Fruit fly (Drosophila melanogaster) whole organism, embryonic: ENCODE data around the gene CG5612.

Experiments
- B-H2 ChIP-seq: fragments of 200-800 bp; sonication (Bioruptor generic); optimal IDR thresholded peaks from 2 replicates; lab custom pipeline; 2018; ENCODE audit warnings: missing biosample characterization, mild to moderate bottlenecking, missing genetic modification characterization
- CG10147 ChIP-seq: fragments of 200-800 bp; sonication (Bioruptor generic); optimal IDR thresholded peaks from 2 replicates; lab custom pipeline; 2019; ENCODE audit warnings: missing biosample characterization, mild to moderate bottlenecking, missing genetic modification characterization, moderate library complexity
- CG10959 ChIP-seq: fragments of 200-800 bp; sonication (Bioruptor generic); IDR thresholded peaks from 2 replicates; pipeline ENCODE4 v1.3.6; 2022; ENCODE audit warnings: missing biosample characterization, missing genetic modification characterization
- CG11723 ChIP-seq: fragments of 200-800 bp; sonication (Bioruptor generic); optimal IDR thresholded peaks from 2 replicates; lab custom pipeline; 2017; ENCODE audit warnings: missing biosample characterization, mild to moderate bottlenecking, missing genetic modification characterization
- CG12236 ChIP-seq: fragments of 200-800 bp; sonication (Bioruptor generic); optimal IDR thresholded peaks from 2 replicates; lab custom pipeline; 2016; ENCODE audit warnings: missing biosample characterization, missing genetic modification characterization
- CG15011 ChIP-seq: fragments of 200-800 bp; sonication (Bioruptor generic); optimal IDR thresholded peaks from 3 replicates; lab custom pipeline; 2018; ENCODE audit warnings: missing biosample characterization, mild to moderate bottlenecking, missing genetic modification characterization
- CG16779 ChIP-seq: fragments of 200-800 bp; sonication (Bioruptor generic); IDR thresholded peaks from 2 replicates; pipeline ENCODE4 v1.3.6; 2022; ENCODE audit warnings: missing biosample characterization, missing genetic modification characterization
- CG16813 ChIP-seq: fragments of 200-800 bp; sonication (Bioruptor generic); IDR thresholded peaks from 3 replicates; pipeline ENCODE4 v1.3.6; 2022; ENCODE audit warnings: missing biosample characterization, missing genetic modification characterization; ENCODE audit not compliant: partially characterized antibody
- CG18011 ChIP-seq: fragments of 200-800 bp; sonication (Bioruptor generic); optimal IDR thresholded peaks from 2 replicates; lab custom pipeline; 2017; ENCODE audit warnings: missing biosample characterization, missing genetic modification characterization, mild to moderate bottlenecking, moderate library complexity, missing genotype
- CG2199 ChIP-seq: fragments of 200-800 bp; sonication (Bioruptor generic); IDR thresholded peaks from 3 replicates; pipeline ENCODE4 v1.3.6; 2022; ENCODE audit warnings: missing biosample characterization, missing genetic modification characterization
- CG2875 ChIP-seq: fragments of 200-800 bp; sonication (Bioruptor generic); optimal IDR thresholded peaks from 2 replicates; lab custom pipeline; 2017; ENCODE audit warnings: missing biosample characterization, mild to moderate bottlenecking, missing genetic modification characterization, missing genetic modification reagents
- CG42726 ChIP-seq: fragments of 200-800 bp; sonication (Bioruptor generic); IDR thresholded peaks from 2 replicates; pipeline ENCODE4 v1.3.6; 2022; ENCODE audit warnings: missing biosample characterization, missing genetic modification characterization; ENCODE audit not compliant: partially characterized antibody
- CG4328 ChIP-seq: fragments of 200-800 bp; sonication (Bioruptor generic); optimal IDR thresholded peaks from 3 replicates; lab custom pipeline; 2017; ENCODE audit warnings: missing biosample characterization, missing genetic modification reagents, missing genetic modification characterization
- CG4854 ChIP-seq: fragments of 200-800 bp; sonication (Bioruptor generic); optimal IDR thresholded peaks from 2 replicates; lab custom pipeline; 2016; ENCODE audit warnings: missing biosample characterization, missing genetic modification characterization, inconsistent platforms
- CG6791 ChIP-seq: fragments of 200-800 bp; sonication (Bioruptor generic); IDR thresholded peaks from 3 replicates; pipeline ENCODE4 v1.3.6; 2022; ENCODE audit warnings: missing biosample characterization, missing genetic modification characterization; ENCODE audit not compliant: partially characterized antibody
- CG7372 ChIP-seq: fragments of 200-800 bp; sonication (Bioruptor generic); IDR thresholded peaks from 2 replicates; pipeline ENCODE4 v1.3.6; 2022; ENCODE audit warnings: missing biosample characterization, missing genetic modification characterization
- CG8478 ChIP-seq: fragments of >200 bp; optimal IDR thresholded peaks from 2 replicates; lab custom pipeline; 2018
- CG9727 ChIP-seq: fragments of 200-800 bp; sonication (Bioruptor generic); optimal IDR thresholded peaks from 3 replicates; lab custom pipeline; 2017; ENCODE audit warnings: missing biosample characterization, mild to moderate bottlenecking, missing genetic modification characterization
- CG9932 ChIP-seq: fragments of 200-800 bp; sonication (Bioruptor generic); IDR thresholded peaks from 2 replicates; pipeline ENCODE4 v1.3.6; 2022; ENCODE audit warnings: missing biosample characterization, missing genetic modification characterization
- Deaf1 ChIP-seq: fragments of 200-800 bp; optimal IDR thresholded peaks from 3 replicates; lab custom pipeline; 2019; ENCODE audit warnings: missing biosample characterization, mild to moderate bottlenecking, missing genetic modification characterization, moderate library complexity
- E2f1 ChIP-seq: fragments of 200-800 bp; sonication (Bioruptor generic); IDR thresholded peaks from 2 replicates; pipeline ENCODE4 v1.3.6; 2022; ENCODE audit warnings: missing biosample characterization, missing genetic modification characterization
- Gsc ChIP-seq: fragments of 200-800 bp; sonication (Bioruptor generic); IDR thresholded peaks from 2 replicates; pipeline ENCODE4 v1.3.6; 2022; ENCODE audit warnings: missing biosample characterization, missing genetic modification characterization
- Med ChIP-seq: fragments of 200-800 bp; sonication (Bioruptor generic); peaks from one replicate; lab custom pipeline; 2016; ENCODE audit warnings: missing biosample characterization, missing genetic modification characterization, mild to moderate bottlenecking, inconsistent platforms, moderate library complexity
- NK7.1 ChIP-seq: fragments of 200-800 bp; sonication (Bioruptor generic); optimal IDR thresholded peaks from 3 replicates; lab custom pipeline; 2016; ENCODE audit warnings: missing biosample characterization, missing genetic modification characterization
- Opbp ChIP-seq: fragments of 200-800 bp; sonication (Bioruptor generic); IDR thresholded peaks from 3 replicates; pipeline ENCODE4 v1.3.6; 2022; ENCODE audit warnings: missing biosample characterization, missing genetic modification characterization; ENCODE audit not compliant: partially characterized antibody
- Poxn ChIP-seq: fragments of 200-800 bp; sonication (Bioruptor generic); IDR thresholded peaks from 2 replicates; pipeline ENCODE4 v1.3.6; 2022; ENCODE audit warnings: missing biosample characterization, missing genetic modification characterization
- Rx ChIP-seq: fragments of 200-800 bp; sonication (Bioruptor generic); IDR thresholded peaks from 2 replicates; pipeline ENCODE4 v1.3.6; 2022; ENCODE audit warnings: missing biosample characterization, missing genetic modification characterization
- Sin3A ChIP-seq: fragments of >200 bp; optimal IDR thresholded peaks from 2 replicates; lab custom pipeline; 2018
- Xrp1 ChIP-seq: fragments of 200-800 bp; sonication (Bioruptor generic); IDR thresholded peaks from 2 replicates; pipeline ENCODE4 v1.3.6; 2022; ENCODE audit warnings: missing biosample characterization, missing genetic modification characterization
- az2 ChIP-seq: fragments of 200-800 bp; sonication (Bioruptor generic); optimal IDR thresholded peaks from 3 replicates; lab custom pipeline; 2016; ENCODE audit warnings: missing biosample characterization, missing genetic modification characterization
- bab2 ChIP-seq: fragments of 200-800 bp; sonication (Bioruptor generic); optimal IDR thresholded peaks from 2 replicates; lab custom pipeline; 2016; ENCODE audit warnings: missing biosample characterization, missing genetic modification characterization
- btn ChIP-seq: fragments of 200-800 bp; sonication (Bioruptor generic); optimal IDR thresholded peaks from 2 replicates; lab custom pipeline; 2016; ENCODE audit warnings: missing biosample characterization, missing genetic modification characterization
- gfzf ChIP-seq: fragments of 200-800 bp; sonication (Bioruptor generic); optimal IDR thresholded peaks from 2 replicates; lab custom pipeline; 2016; ENCODE audit warnings: missing biosample characterization, mild to moderate bottlenecking, missing genetic modification characterization, moderate library complexity
- hkb ChIP-seq, 2 experiments: fragments of 200-800 bp in 1 of 2; fragments of >200 bp in 1 of 2; sonication (Bioruptor generic) in 1 of 2; IDR thresholded peaks in 1 of 2; optimal IDR thresholded peaks in 1 of 2; 2 replicates each; pipeline versions ENCODE4 v1.3.6 to Lab custom; 2017 to 2022; ENCODE audit warnings: missing biosample characterization in 1 of 2, missing genetic modification characterization in 1 of 2
- insv ChIP-seq, 2 experiments: fragments of 200-800 bp; sonication (Bioruptor generic); optimal IDR thresholded peaks; 3 replicates each; lab custom pipeline; 2016 to 2018; ENCODE audit warnings: missing biosample characterization in 2 of 2, missing genetic modification characterization in 2 of 2
- kah ChIP-seq: fragments of 200-800 bp; sonication (Bioruptor generic); optimal IDR thresholded peaks from 2 replicates; lab custom pipeline; 2018; ENCODE audit warnings: missing biosample characterization, mild to moderate bottlenecking, missing genetic modification characterization
- klu ChIP-seq: fragments of 200-800 bp; sonication (Bioruptor generic); IDR thresholded peaks from 2 replicates; pipeline ENCODE4 v1.3.6; 2022; ENCODE audit warnings: missing biosample characterization, missing genetic modification characterization
- mirr ChIP-seq: fragments of 200-800 bp; sonication (Bioruptor generic); optimal IDR thresholded peaks from 3 replicates; lab custom pipeline; 2018; ENCODE audit warnings: missing biosample characterization, mild to moderate bottlenecking, missing genetic modification characterization
- odd ChIP-seq: fragments of 200-800 bp; sonication (Bioruptor generic); optimal IDR thresholded peaks from 2 replicates; lab custom pipeline; 2017; ENCODE audit warnings: missing biosample characterization, mild to moderate bottlenecking, missing genetic modification characterization
- otp ChIP-seq: fragments of 200-800 bp; sonication (Bioruptor generic); IDR thresholded peaks from 3 replicates; pipeline ENCODE4, ENCODE4 v1.3.6; 2022; ENCODE audit warnings: missing biosample characterization, missing genetic modification characterization
- pfk ChIP-seq: fragments of 200-800 bp; sonication (Bioruptor generic); optimal IDR thresholded peaks from 2 replicates; lab custom pipeline; 2018; ENCODE audit warnings: missing biosample characterization, mild to moderate bottlenecking, missing genetic modification characterization, moderate library complexity
- psq ChIP-seq: fragments of 200-800 bp; sonication (Bioruptor generic); optimal IDR thresholded peaks from 2 replicates; lab custom pipeline; 2017; ENCODE audit warnings: missing biosample characterization, missing genetic modification characterization
- pzg ChIP-seq: fragments of 200-800 bp; sonication (Bioruptor generic); optimal IDR thresholded peaks from 3 replicates; lab custom pipeline; 2018; ENCODE audit warnings: missing biosample characterization, mild to moderate bottlenecking, missing genetic modification characterization, moderate library complexity
- repo ChIP-seq: fragments of 200-800 bp; sonication (Bioruptor generic); optimal IDR thresholded peaks from 2 replicates; lab custom pipeline; 2016; ENCODE audit warnings: missing biosample characterization, missing genetic modification characterization
- run ChIP-seq: fragments of 200-800 bp; sonication (Bioruptor generic); optimal IDR thresholded peaks from 3 replicates; lab custom pipeline; 2018; ENCODE audit warnings: missing biosample characterization, mild to moderate bottlenecking, missing genetic modification characterization
- ssp ChIP-seq: fragments of 200-800 bp; sonication (Bioruptor generic); IDR thresholded peaks from 2 replicates; pipeline ENCODE4 v1.3.6; 2022; ENCODE audit warnings: missing biosample characterization, missing genetic modification characterization
- toy ChIP-seq: fragments of 200-800 bp; sonication (Bioruptor generic); IDR thresholded peaks from 2 replicates; pipeline ENCODE4 v1.3.6; 2022; ENCODE audit warnings: missing biosample characterization, missing genetic modification characterization
- trh ChIP-seq: fragments of 200-800 bp; sonication (Bioruptor generic); optimal IDR thresholded peaks from 2 replicates; lab custom pipeline; 2016; ENCODE audit warnings: missing biosample characterization, missing genetic modification characterization
- wek ChIP-seq: fragments of 200-800 bp; sonication (Bioruptor generic); optimal IDR thresholded peaks from 3 replicates; lab custom pipeline; 2018; ENCODE audit warnings: missing biosample characterization, mild to moderate bottlenecking, missing genetic modification characterization, moderate library complexity
- yki ChIP-seq: fragments of >200 bp; optimal IDR thresholded peaks from 3 replicates; lab custom pipeline; 2018

The CG5612 gene

DNA sequence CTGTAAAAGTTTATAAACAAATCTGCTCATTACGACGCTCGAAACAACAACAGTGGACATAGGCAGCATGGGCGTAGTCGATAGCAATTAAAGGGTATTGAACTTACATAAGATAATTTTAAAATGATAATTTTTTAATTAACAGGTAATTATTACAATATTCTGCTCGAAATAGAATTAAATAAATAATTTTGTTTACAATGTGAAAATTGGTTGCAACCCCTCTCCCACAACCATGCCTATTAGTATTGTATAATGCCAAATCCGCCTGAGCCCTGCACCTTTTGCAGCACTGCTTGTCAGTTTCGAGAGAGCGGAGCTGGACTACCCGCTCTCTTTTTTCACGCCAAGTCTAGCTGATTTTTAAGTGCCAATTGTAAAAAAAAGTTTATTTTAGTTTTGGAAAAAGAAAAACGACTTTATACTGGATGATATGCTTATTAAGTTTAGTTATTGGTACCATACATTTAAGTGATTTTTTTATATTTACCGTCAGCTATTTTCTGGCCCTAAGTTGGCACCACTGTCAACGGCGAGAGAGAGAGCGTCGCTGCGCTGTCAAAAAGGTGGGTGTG is 10.3 kb upstream of the CG5612 start, which contains the start of the genes CG5611 and Mtl (continued):
- TF ChIP-seq CG2875 (GFP tag; lab: Kevin White, UChicago) = peak; percentile 99
- TF ChIP-seq mirr (GFP tag; lab: Kevin White, UChicago) = peak; percentile 99
- TF ChIP-seq yki = no peak
- peak; percentile 100 for TF ChIP-seq toy
- peak; percentile 99 for TF ChIP-seq CG11723 (GFP tag; lab: Kevin White, UChicago)
- peak; percentile 100 for TF ChIP-seq CG9727 (GFP tag; lab: Kevin White, UChicago)
- peak; percentile 100 for TF ChIP-seq CG2199 (GFP tag; lab: Robert Waterston, UW)
- TF ChIP-seq odd (GFP tag; lab: Kevin White, UChicago) = peak; percentile 99
- peak; percentile 100 for TF ChIP-seq E2f1
- 0 out of 3 replicates have a peak, but pooled peaks have one; percentile 43 for TF ChIP-seq CG16813 (GFP tag; lab: Robert Waterston, UW)
- peak; percentile 73 for TF ChIP-seq hkb (optimal IDR thresholded peaks at IDR 0.05; lab: Kevin White, UChicago)
- peak; percentile 100 for TF ChIP-seq hkb (GFP tag; IDR thresholded peaks at IDR 0.05; lab: Robert Waterston, UW)
- peak; percentile 100 for TF ChIP-seq otp
- peak; percentile 98 for TF ChIP-seq ssp
- peak; percentile 99 for TF ChIP-seq Med (GFP tag; lab: Kevin White, UChicago)
- TF ChIP-seq klu (GFP tag; lab: Robert Waterston, UW) = peak; percentile 100
- peak; percentile 29 for TF ChIP-seq gfzf (GFP tag; lab: Kevin White, UChicago)
- peak; percentile 94 for TF ChIP-seq CG18011
- TF ChIP-seq pzg (GFP tag; lab: Kevin White, UChicago) = peak; percentile 64
- TF ChIP-seq CG9932 (GFP tag; lab: Robert Waterston, UW) = peak; percentile 100
- TF ChIP-seq CG10147 (GFP tag; lab: Kevin White, UChicago) = peak; percentile 99
- TF ChIP-seq CG10959 (GFP tag; lab: Robert Waterston, UW) = peak; percentile 100
- TF ChIP-seq Xrp1 (GFP tag; lab: Robert Waterston, UW) = peak; percentile 100
- TF ChIP-seq CG16779 (GFP tag; lab: Robert Waterston, UW) = peak; percentile 100
- peak; percentile 100 for TF ChIP-seq trh (GFP tag; lab: Kevin White, UChicago)
- no peak for TF ChIP-seq CG6791 (GFP tag; lab: Robert Waterston, UW)
- peak; percentile 77 for TF ChIP-seq pfk (GFP tag; lab: Kevin White, UChicago)
- peak; percentile 91 for TF ChIP-seq Deaf1
- peak; percentile 100 for TF ChIP-seq Poxn (GFP tag; lab: Robert Waterston, UW)
- no peak for TF ChIP-seq CG8478 (lab: Kevin White, UChicago)
- TF ChIP-seq run (tag; lab: Kevin White, UChicago) = peak; percentile 99
- TF ChIP-seq B-H2 (GFP tag; lab: Kevin White, UChicago) = peak; percentile 100
- TF ChIP-seq NK7.1 (GFP tag; lab: Kevin White, UChicago) = peak; percentile 89
- peak; percentile 98 for TF ChIP-seq bab2
- TF ChIP-seq repo (GFP tag; lab: Kevin White, UChicago) = peak; percentile 96
- peak; percentile 99 for TF ChIP-seq CG4854 (GFP tag; lab: Kevin White, UChicago)
- peak; percentile 90 for TF ChIP-seq CG12236
- peak; percentile 100 for TF ChIP-seq Rx (GFP tag; lab: Robert Waterston, UW)
- TF ChIP-seq Opbp (GFP tag; lab: Robert Waterston, UW) = 0 out of 3 replicates have a peak, but pooled peaks have one; percentile 31
- TF ChIP-seq wek (GFP tag; lab: Kevin White, UChicago) = peak; percentile 96
- peak; percentile 99 for TF ChIP-seq psq (GFP tag; lab: Kevin White, UChicago)
- TF ChIP-seq CG42726 (GFP tag; lab: Robert Waterston, UW) = 0 out of 2 replicates have a peak, but pooled peaks have one; percentile 32
- peak; percentile 98 for TF ChIP-seq kah (GFP tag; lab: Kevin White, UChicago)
- peak; percentile 87 for TF ChIP-seq btn (GFP tag; lab: Kevin White, UChicago)
- peak; percentile 100 for TF ChIP-seq az2 (GFP tag; lab: Kevin White, UChicago)
- TF ChIP-seq Sin3A = peak; percentile 73
- TF ChIP-seq CG4328 (GFP tag; lab: Kevin White, UChicago) = peak; percentile 100
- peak; percentile 99 for TF ChIP-seq CG15011
- TF ChIP-seq Gsc (GFP tag; lab: Robert Waterston, UW) = peak; percentile 99
- TF ChIP-seq insv (GFP tag; optimal IDR thresholded peaks at IDR 0.05; lab: Kevin White, UChicago) = peak in 1 of 2 experiments; percentile 85
- TF ChIP-seq CG7372 (GFP tag; lab: Robert Waterston, UW) = peak; percentile 100
